Fruit fly (Drosophila melanogaster) whole organism, embryonic: Measurements from ENCODE around the gene Usp10.

Experiments used
- Abd-B ChIP-seq: fragments of 200-800 bp; sonication (Bioruptor generic); optimal IDR thresholded peaks from 2 replicates; lab custom pipeline; 2018; ENCODE audit warnings: missing biosample characterization, mild to moderate bottlenecking, missing genetic modification characterization, moderate library complexity
- Aef1 ChIP-seq: fragments of 200-800 bp; sonication (Bioruptor generic); IDR thresholded peaks from 3 replicates; pipeline ENCODE4 v1.3.6; 2022; ENCODE audit warnings: missing biosample characterization, missing genetic modification characterization
- Antp ChIP-seq: fragments of 200-800 bp; sonication (Bioruptor generic); optimal IDR thresholded peaks from 3 replicates; lab custom pipeline; 2016; ENCODE audit warnings: missing biosample characterization, missing genetic modification characterization
- CG10209 ChIP-seq: fragments of 200-800 bp; sonication (Bioruptor generic); optimal IDR thresholded peaks from 3 replicates; lab custom pipeline; 2017; ENCODE audit warnings: missing biosample characterization, mild to moderate bottlenecking, missing genetic modification characterization, missing genetic modification reagents
- CG11398 ChIP-seq: fragments of 200-800 bp; sonication (Bioruptor generic); optimal IDR thresholded peaks from 2 replicates; lab custom pipeline; 2016; ENCODE audit warnings: missing biosample characterization, missing genetic modification characterization
- CG13775 ChIP-seq: fragments of 200-800 bp; sonication (Bioruptor generic); optimal IDR thresholded peaks from 3 replicates; lab custom pipeline; 2017; ENCODE audit warnings: missing biosample characterization, mild to moderate bottlenecking, missing genetic modification characterization
- CG14710 ChIP-seq: fragments of 200-800 bp; sonication (Bioruptor generic); optimal IDR thresholded peaks from 3 replicates; lab custom pipeline; 2019; ENCODE audit warnings: missing biosample characterization, mild to moderate bottlenecking, missing genetic modification characterization, moderate library complexity
- CG14965 ChIP-seq: fragments of 200-800 bp; sonication (Bioruptor generic); optimal IDR thresholded peaks from 2 replicates; lab custom pipeline; 2016; ENCODE audit warnings: missing biosample characterization, missing genetic modification characterization, borderline replicate concordance
- CG1602 ChIP-seq: fragments of 200-800 bp; sonication (Bioruptor generic); optimal IDR thresholded peaks from 3 replicates; lab custom pipeline; 2016; ENCODE audit warnings: missing biosample characterization, missing genetic modification characterization
- CG17361 ChIP-seq: fragments of 200-800 bp; sonication (Bioruptor generic); IDR thresholded peaks from 3 replicates; pipeline ENCODE4 v1.3.6; 2022; ENCODE audit warnings: missing biosample characterization, missing genetic modification characterization
- CG17612 ChIP-seq: fragments of 200-800 bp; sonication (Bioruptor generic); IDR thresholded peaks from 2 replicates; pipeline ENCODE4 v1.3.6; 2022; ENCODE audit warnings: missing biosample characterization, missing genetic modification characterization
- CG17829 ChIP-seq: fragments of 200-800 bp; optimal IDR thresholded peaks from 2 replicates; lab custom pipeline; 2019; ENCODE audit warnings: missing biosample characterization, mild to moderate bottlenecking, missing genetic modification characterization, moderate library complexity
- CG2202 ChIP-seq: fragments of 200-800 bp; sonication (Bioruptor generic); optimal IDR thresholded peaks from 2 replicates; lab custom pipeline; 2018; ENCODE audit warnings: missing biosample characterization, mild to moderate bottlenecking, missing genetic modification characterization
- CG31441 ChIP-seq: fragments of 200-800 bp; sonication (Bioruptor generic); IDR thresholded peaks from 2 replicates; pipeline ENCODE4 v1.3.6; 2022; ENCODE audit warnings: missing biosample characterization, missing genetic modification characterization
- CG34422 ChIP-seq: fragments of 200-800 bp; sonication (Bioruptor generic); IDR thresholded peaks from 3 replicates; pipeline ENCODE4 v1.3.6; 2022; ENCODE audit warnings: missing biosample characterization, missing genetic modification characterization
- CG7786 ChIP-seq: fragments of 200-800 bp; sonication (Bioruptor generic); optimal IDR thresholded peaks from 2 replicates; lab custom pipeline; 2016; ENCODE audit warnings: missing biosample characterization, missing genetic modification characterization
- CG8765 ChIP-seq: fragments of 200-800 bp; sonication (Bioruptor generic); IDR thresholded peaks from 2 replicates; pipeline ENCODE4 v1.3.6; 2022; ENCODE audit warnings: missing biosample characterization, missing genetic modification characterization
- CoRest ChIP-seq: fragments of 200-800 bp; sonication (Bioruptor generic); optimal IDR thresholded peaks from 3 replicates; lab custom pipeline; 2018; ENCODE audit warnings: missing biosample characterization, mild to moderate bottlenecking, missing genetic modification characterization, moderate library complexity
- Gsc ChIP-seq: fragments of 200-800 bp; sonication (Bioruptor generic); IDR thresholded peaks from 2 replicates; pipeline ENCODE4 v1.3.6; 2022; ENCODE audit warnings: missing biosample characterization, missing genetic modification characterization
- Hr78 ChIP-seq, 2 experiments: fragments of 200-800 bp in 1 of 2; fragments of >200 bp in 1 of 2; sonication (Bioruptor generic) in 1 of 2; optimal IDR thresholded peaks; 2 replicates each; lab custom pipeline; 2017 to 2019; ENCODE audit warnings: missing biosample characterization in 2 of 2, missing genetic modification characterization in 2 of 2, mild to moderate bottlenecking in 1 of 2, moderate library complexity in 1 of 2
- Hsf ChIP-seq: fragments of 200-800 bp; sonication (Bioruptor generic); optimal IDR thresholded peaks from 3 replicates; lab custom pipeline; 2016; ENCODE audit warnings: missing biosample characterization, missing genetic modification characterization
- Meics ChIP-seq: fragments of 200-800 bp; sonication (Bioruptor generic); optimal IDR thresholded peaks from 2 replicates; lab custom pipeline; 2017; ENCODE audit warnings: missing biosample characterization, mild to moderate bottlenecking, missing genetic modification characterization
- NC2β ChIP-seq: fragments of 200-800 bp; sonication (Bioruptor generic); optimal IDR thresholded peaks from 2 replicates; lab custom pipeline; 2016; ENCODE audit warnings: missing biosample characterization, missing genetic modification characterization
- Optix ChIP-seq: fragments of 200-800 bp; sonication (Bioruptor generic); IDR thresholded peaks from 3 replicates; pipeline ENCODE4 v1.3.6; 2022; ENCODE audit warnings: missing biosample characterization, missing genetic modification characterization
- Taf1 ChIP-seq: fragments of 200-800 bp; sonication (Bioruptor generic); IDR thresholded peaks from 2 replicates; pipeline ENCODE4 v1.3.6; 2022; ENCODE audit warnings: missing biosample characterization, missing genetic modification characterization
- Xrp1 ChIP-seq: fragments of 200-800 bp; sonication (Bioruptor generic); IDR thresholded peaks from 2 replicates; pipeline ENCODE4 v1.3.6; 2022; ENCODE audit warnings: missing biosample characterization, missing genetic modification characterization
- az2 ChIP-seq: fragments of 200-800 bp; sonication (Bioruptor generic); optimal IDR thresholded peaks from 3 replicates; lab custom pipeline; 2016; ENCODE audit warnings: missing biosample characterization, missing genetic modification characterization
- bcd ChIP-seq: fragments of 200-800 bp; sonication (Bioruptor generic); optimal IDR thresholded peaks from 2 replicates; lab custom pipeline; 2017; ENCODE audit warnings: missing biosample characterization, mild to moderate bottlenecking, missing genetic modification characterization
- cg ChIP-seq: fragments of 200-800 bp; sonication (Bioruptor generic); optimal IDR thresholded peaks from 3 replicates; lab custom pipeline; 2019; ENCODE audit warnings: missing biosample characterization, mild to moderate bottlenecking, missing genetic modification characterization, moderate library complexity
- dmrt11E ChIP-seq: fragments of 200-800 bp; sonication (Bioruptor generic); optimal IDR thresholded peaks from 3 replicates; lab custom pipeline; 2018; ENCODE audit warnings: missing biosample characterization, mild to moderate bottlenecking, missing genetic modification characterization, moderate library complexity
- eve ChIP-seq, 2 experiments: fragments of >200 bp; optimal IDR thresholded peaks; 2 replicates each; lab custom pipeline; 2017; ENCODE audit warnings: missing biosample characterization in 2 of 2, missing genetic modification characterization in 2 of 2
- fd96Cb ChIP-seq: fragments of 200-800 bp; sonication (Bioruptor generic); optimal IDR thresholded peaks from 2 replicates; lab custom pipeline; 2018; ENCODE audit warnings: missing biosample characterization, mild to moderate bottlenecking, missing genetic modification characterization, moderate library complexity
- gfzf ChIP-seq: fragments of 200-800 bp; sonication (Bioruptor generic); optimal IDR thresholded peaks from 2 replicates; lab custom pipeline; 2016; ENCODE audit warnings: missing biosample characterization, mild to moderate bottlenecking, missing genetic modification characterization, moderate library complexity
- gt ChIP-seq: fragments of 200-800 bp; sonication (Bioruptor generic); IDR thresholded peaks from 2 replicates; pipeline ENCODE4 v1.3.6; 2022; ENCODE audit warnings: missing biosample characterization, missing genetic modification characterization
- her ChIP-seq: fragments of 200-800 bp; sonication (Bioruptor generic); optimal IDR thresholded peaks from 2 replicates; lab custom pipeline; 2016; ENCODE audit warnings: missing biosample characterization, missing genetic modification characterization
- hth ChIP-seq: fragments of >200 bp; optimal IDR thresholded peaks from 2 replicates; lab custom pipeline; 2017; ENCODE audit warnings: inconsistent platforms
- jing ChIP-seq: fragments of 200-800 bp; sonication (Bioruptor generic); optimal IDR thresholded peaks from 2 replicates; lab custom pipeline; 2018; ENCODE audit warnings: missing biosample characterization, mild to moderate bottlenecking, missing genetic modification characterization
- knrl ChIP-seq: fragments of 200-800 bp; sonication (Bioruptor generic); IDR thresholded peaks from 3 replicates; pipeline ENCODE4 v1.3.6; 2022; ENCODE audit warnings: missing biosample characterization, missing genetic modification characterization; ENCODE audit not compliant: partially characterized antibody
- p53 ChIP-seq: fragments of 200-800 bp; sonication (Bioruptor generic); optimal IDR thresholded peaks from 2 replicates; lab custom pipeline; 2016; ENCODE audit warnings: missing biosample characterization, missing genetic modification characterization
- pros ChIP-seq: fragments of 200-800 bp; sonication (Bioruptor generic); optimal IDR thresholded peaks from 3 replicates; lab custom pipeline; 2019; ENCODE audit warnings: missing biosample characterization, mild to moderate bottlenecking, missing genetic modification characterization, moderate library complexity
- pum ChIP-seq: fragments of 200-800 bp; sonication (Bioruptor generic); optimal IDR thresholded peaks from 2 replicates; lab custom pipeline; 2016; ENCODE audit warnings: missing biosample characterization, missing genetic modification characterization
- pzg ChIP-seq: fragments of 200-800 bp; sonication (Bioruptor generic); optimal IDR thresholded peaks from 3 replicates; lab custom pipeline; 2018; ENCODE audit warnings: missing biosample characterization, mild to moderate bottlenecking, missing genetic modification characterization, moderate library complexity
- rib ChIP-seq: fragments of 200-800 bp; sonication (Bioruptor generic); IDR thresholded peaks from 2 replicates; pipeline ENCODE4 v1.3.6; 2022; ENCODE audit warnings: missing biosample characterization, missing genetic modification characterization
- sc ChIP-seq, 3 experiments: fragments of >200 bp in 2 of 3; fragments of 200-800 bp in 1 of 3; sonication (Bioruptor generic) in 1 of 3; optimal IDR thresholded peaks; 2 replicates in 2 of 3; 3 replicates in 1 of 3; lab custom pipeline; 2017; ENCODE audit warnings: mild to moderate bottlenecking in 1 of 3, missing biosample characterization in 1 of 3, missing genetic modification characterization in 1 of 3, missing genetic modification reagents in 1 of 3
- so ChIP-seq: fragments of 200-800 bp; sonication (Bioruptor generic); IDR thresholded peaks from 3 replicates; pipeline ENCODE4 v1.3.6; 2022; ENCODE audit warnings: missing biosample characterization, missing genetic modification characterization
- tap ChIP-seq: fragments of 200-800 bp; optimal IDR thresholded peaks from 3 replicates; lab custom pipeline; 2019; ENCODE audit warnings: missing biosample characterization, mild to moderate bottlenecking, missing genetic modification characterization, moderate library complexity
- tll ChIP-seq, 2 experiments: fragments of 200-800 bp in 1 of 2; fragments of >200 bp in 1 of 2; sonication (Bioruptor generic) in 1 of 2; optimal IDR thresholded peaks; 2 replicates each; lab custom pipeline; 2017 to 2019; ENCODE audit warnings: missing biosample characterization in 2 of 2, missing genetic modification characterization in 2 of 2, mild to moderate bottlenecking in 1 of 2, moderate library complexity in 1 of 2
- tup ChIP-seq: fragments of 200-800 bp; sonication (Bioruptor generic); optimal IDR thresholded peaks from 2 replicates; lab custom pipeline; 2016; ENCODE audit warnings: missing biosample characterization, mild to moderate bottlenecking, missing genetic modification characterization, moderate library complexity
- unc-4 ChIP-seq: fragments of 200-800 bp; sonication (Bioruptor generic); IDR thresholded peaks from 2 replicates; pipeline ENCODE4 v1.3.6; 2022; ENCODE audit warnings: missing biosample characterization, missing genetic modification characterization; ENCODE audit not compliant: partially characterized antibody

Gene Usp10

DNA sequence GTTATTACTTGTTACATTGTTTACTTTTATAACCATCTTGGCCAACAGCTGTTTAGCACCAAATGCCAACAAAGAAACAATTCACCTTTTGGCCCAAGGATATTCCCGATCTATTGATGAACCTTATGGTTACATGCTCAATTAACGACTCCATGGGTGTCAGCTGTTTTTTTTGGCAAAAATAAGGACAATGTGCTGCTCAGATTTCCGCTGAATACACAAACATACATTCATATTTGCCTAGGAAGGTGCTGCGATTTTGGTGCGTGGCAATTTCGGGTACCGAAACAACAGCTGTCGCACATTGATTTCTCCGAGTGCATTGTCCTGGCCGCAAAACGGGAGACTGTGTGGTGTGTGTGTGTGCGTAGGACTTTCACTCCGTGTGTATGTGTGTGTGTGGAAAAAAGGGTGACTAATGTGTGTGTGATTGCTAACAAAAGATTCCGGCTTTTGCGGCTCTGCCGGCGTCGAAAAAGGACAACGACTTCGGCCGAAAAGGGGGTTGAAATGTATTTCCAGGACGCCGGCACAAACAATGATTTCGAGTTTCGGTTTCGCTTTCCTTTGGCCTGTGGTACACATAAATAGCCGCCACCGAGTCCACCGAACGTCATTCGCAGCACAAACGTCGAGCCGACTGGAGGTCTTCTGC is 36.9 kb downstream of the Usp10 start, which contains the start of gene nerfin-1 (continued):
- TF ChIP-seq CG31441 (GFP tag; lab: Robert Waterston, UW) (peak; percentile 28; the same call in 1 of the 2 replicates), CG17361 (GFP tag; lab: Robert Waterston, UW) (peak; percentile 73; the same call in 2 of the 3 replicates), sc (optimal IDR thresholded peaks at IDR 0.05; lab: Kevin White, UChicago) (no peak), sc (GFP tag; optimal IDR thresholded peaks at IDR 0.05; lab: Kevin White, UChicago) (no peak), Meics (GFP tag; lab: Kevin White, UChicago) (peak; percentile 23), dmrt11E (peak; percentile 33), tup (GFP tag; lab: Kevin White, UChicago) (no peak), Optix (GFP tag; lab: Robert Waterston, UW) (no peak), CG34422 (GFP tag; lab: Robert Waterston, UW) (no peak), CoRest (peak; percentile 48), CG17612 (GFP tag; lab: Robert Waterston, UW) (no peak), tll (GFP tag; optimal IDR thresholded peaks at IDR 0.05; lab: Kevin White, UChicago) (peak in 1 of 2 experiments; percentile 68), pzg (GFP tag; lab: Kevin White, UChicago) (no peak), az2 (GFP tag; lab: Kevin White, UChicago) (peak; percentile 18), CG8765 (GFP tag; lab: Robert Waterston, UW) (no peak), CG13775 (GFP tag; lab: Kevin White, UChicago) (peak; percentile 13), NC2β (GFP tag; lab: Kevin White, UChicago) (peak; percentile 8), CG14710 (tag; lab: Kevin White, UChicago) (peak; percentile 33), Taf1 (GFP tag; lab: Robert Waterston, UW) (no peak), knrl (GFP tag; lab: Robert Waterston, UW) (no peak), eve (GFP tag; optimal IDR thresholded peaks at IDR 0.05; lab: Kevin White, UChicago) (no peak), so (no peak), tap (tag; lab: Kevin White, UChicago) (no peak), Antp (peak; percentile 26), bcd (GFP tag; lab: Kevin White, UChicago) (peak; percentile 16), CG7786 (GFP tag; lab: Kevin White, UChicago) (peak; percentile 15), gt (no peak), unc-4 (no peak), CG1602 (peak; percentile 14), Aef1 (GFP tag; lab: Robert Waterston, UW) (no peak), pum (GFP tag; lab: Kevin White, UChicago) (peak; percentile 17), Hsf (GFP tag; lab: Kevin White, UChicago) (peak; percentile 24), CG11398 (GFP tag; lab: Kevin White, UChicago) (no peak), Xrp1 (no peak), CG10209 (GFP tag; lab: Kevin White, UChicago) (peak; percentile 24), Hr78 (GFP tag; optimal IDR thresholded peaks at IDR 0.05; lab: Kevin White, UChicago) (no peak), rib (no peak), hth (lab: Kevin White, UChicago) (no peak), Gsc (GFP tag; lab: Robert Waterston, UW) (no peak), jing (GFP tag; lab: Kevin White, UChicago) (no peak), p53 (GFP tag; lab: Kevin White, UChicago) (no peak), cg (GFP tag; lab: Kevin White, UChicago) (peak; percentile 61), her (GFP tag; lab: Kevin White, UChicago) (peak; percentile 6), CG17829 (no peak), CG2202 (tag; lab: Kevin White, UChicago) (no peak), gfzf (GFP tag; lab: Kevin White, UChicago) (no peak), fd96Cb (tag; lab: Kevin White, UChicago) (peak; percentile 25), Abd-B (peak; percentile 1), CG14965 (GFP tag; lab: Kevin White, UChicago) (no peak), pros (peak; percentile 95)
